Worm (Caenorhabditis elegans): ENCODE data around the gene casy-1.

casy-1 gene

DNA sequence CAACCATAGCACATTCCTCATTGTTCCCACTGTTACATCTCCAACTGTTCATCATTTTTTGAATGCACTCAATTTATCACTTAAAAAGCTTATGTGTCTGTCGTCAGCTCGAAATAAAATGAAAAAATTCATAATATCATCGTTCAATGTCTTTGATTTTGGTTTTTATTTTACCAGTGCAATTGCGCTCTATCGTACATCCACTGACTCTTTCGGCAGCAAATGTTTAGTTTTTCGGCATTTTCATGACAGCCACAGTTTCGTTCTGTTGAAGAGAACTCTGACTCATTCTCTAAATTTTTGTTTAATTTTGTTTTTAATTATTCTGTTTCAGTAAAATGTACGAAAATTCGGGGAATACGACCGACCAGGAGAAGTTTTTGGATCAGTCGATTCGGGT lies 49.0 kb downstream of the casy-1 start, which contains the start of gene vps-35 (continued):
- TF ChIP-seq php-3 (GFP tag; IDR thresholded peaks at IDR 0.05) = no peak

DNA sequence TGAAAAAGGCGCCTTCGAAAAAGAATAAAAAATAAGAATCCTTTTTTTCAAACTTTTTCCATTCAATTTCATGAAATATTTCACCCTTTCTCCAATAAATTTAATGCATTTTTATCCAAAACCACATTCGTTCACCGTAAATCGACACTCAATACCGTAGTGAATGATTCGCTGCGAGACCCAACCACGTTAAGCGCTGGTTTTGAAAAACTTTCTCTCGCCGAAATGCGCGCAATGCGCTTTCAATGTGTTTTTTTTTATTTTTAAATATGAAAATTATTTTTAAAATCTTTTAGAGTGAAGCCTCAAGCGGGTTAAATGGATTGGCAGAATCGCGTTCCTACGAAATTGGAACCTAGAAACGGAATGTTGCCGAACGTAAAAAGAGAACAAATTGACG lies 50.2 kb downstream of the casy-1 start, which contains the start of gene F59G1.8:
Gene F59G1.8 (plus strand): TSS at position 293 of the 400 bp plus-strand sequence.
- TF ChIP-seq R02D3.7 (tag; optimal IDR thresholded peaks at IDR 0.05) (peak; percentile 49), nhr-6 (tag; optimal IDR thresholded peaks at IDR 0.05) (no peak), nhr-237 (tag; optimal IDR thresholded peaks at IDR 0.05) (no peak)

DNA sequence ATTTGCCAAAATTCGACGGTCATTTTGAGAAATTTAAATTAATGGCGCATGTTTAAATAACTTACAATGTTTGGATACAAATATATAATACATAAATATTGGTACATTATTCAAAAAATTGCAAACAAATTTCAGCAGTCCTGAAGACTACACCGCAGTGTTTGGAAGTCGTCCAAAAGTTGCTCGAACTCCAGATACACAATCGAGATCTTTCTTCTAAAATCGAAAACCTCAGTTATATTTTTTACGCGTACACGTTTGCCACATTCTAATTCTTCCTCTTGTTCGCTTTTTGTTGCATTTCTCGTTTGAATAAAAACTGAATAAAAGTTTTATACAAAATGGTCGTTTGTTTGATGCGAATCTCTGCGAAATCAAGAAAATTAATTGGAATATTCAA lies 52.2 kb downstream of the casy-1 start, which contains the start of gene tsp-18:
Gene tsp-18 (plus strand): TSS at position 301 of the 400 bp plus-strand sequence.
- TF ChIP-seq tag-97 (GFP tag; IDR thresholded peaks at IDR 0.05) (no peak), aha-1 (tag) (peak; percentile 64)

DNA sequence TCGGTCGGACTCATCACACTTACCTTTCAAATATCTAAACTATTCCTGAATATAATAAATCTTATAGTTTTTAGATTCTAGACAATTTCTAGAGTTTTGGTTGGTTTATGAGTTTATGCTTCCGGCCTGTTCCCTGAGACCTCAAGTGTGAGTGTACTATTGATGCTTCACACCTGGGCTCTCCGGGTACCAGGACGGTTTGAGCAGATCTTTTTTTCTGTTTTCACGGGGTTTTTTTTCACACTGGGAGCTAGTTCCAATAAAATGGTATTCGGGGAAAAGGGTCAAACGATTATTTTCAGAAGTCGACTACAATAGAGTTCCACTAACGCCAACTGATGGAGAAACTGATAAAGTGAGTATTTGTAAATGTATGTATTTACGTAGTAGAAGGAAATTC lies 54.3 kb downstream of the casy-1 start:
- TF ChIP-seq aha-1 (tag) = peak; percentile 96
- no peak for TF ChIP-seq dpl-1 (GFP tag; optimal IDR thresholded peaks at IDR 0.05)

DNA sequence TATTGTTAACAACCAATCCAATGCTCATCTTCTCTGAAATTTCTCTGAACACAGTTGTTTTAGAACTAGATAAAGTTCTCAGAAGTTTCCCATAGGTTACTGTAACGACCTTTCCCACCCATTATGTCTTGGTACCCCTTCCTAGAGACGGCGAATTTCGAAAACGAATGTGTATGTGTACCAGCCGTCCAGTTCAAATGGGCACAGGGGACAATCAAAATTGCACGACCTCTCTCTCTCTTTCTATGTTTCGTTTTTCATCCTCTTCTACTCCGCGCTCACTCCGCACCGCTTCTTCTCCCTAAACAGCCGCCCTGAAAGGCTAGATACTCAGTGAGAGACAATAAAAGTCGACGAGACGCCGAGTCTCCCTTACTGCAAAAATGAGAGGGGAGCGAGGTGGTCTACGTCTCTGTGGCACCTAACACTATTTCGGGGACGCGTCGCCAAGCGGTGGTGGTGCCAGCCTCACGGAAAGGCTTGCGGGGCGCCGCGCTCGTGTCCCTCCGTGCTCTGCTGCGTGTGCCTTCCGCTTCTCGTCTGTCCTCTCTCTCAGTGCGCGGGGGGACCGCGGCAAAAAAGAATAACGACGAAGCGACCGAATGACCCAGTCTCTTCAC lies 55.0 kb downstream of the casy-1 start:
- TF ChIP-seq hlh-11 (tag; optimal IDR thresholded peaks at IDR 0.05) (peak; percentile 90), ama-1 (optimal IDR thresholded peaks at IDR 0.05) (no peak), nhr-6 (tag; optimal IDR thresholded peaks at IDR 0.05) (no peak), madf-5 (GFP tag; IDR thresholded peaks at IDR 0.05) (no peak), T20F7.1 (GFP tag; optimal IDR thresholded peaks at IDR 0.05) (no peak), lim-7 (GFP tag; IDR thresholded peaks at IDR 0.05) (no peak), spr-1 (tag; optimal IDR thresholded peaks at IDR 0.05) (peak; percentile 58), zfp-3 (GFP tag; conservative IDR thresholded peaks at IDR 0.05) (no peak), lin-15B (tag; optimal IDR thresholded peaks at IDR 0.05) (no peak), ZK337.2 (GFP tag; IDR thresholded peaks at IDR 0.05) (no peak), pha-4 (GFP tag; IDR thresholded peaks at IDR 0.05) (peak; percentile 61), pha-4 (tag; optimal IDR thresholded peaks at IDR 0.05) (no peak), lin-1 (GFP tag; IDR thresholded peaks at IDR 0.05) (peak; percentile 68; the same call in 1 of the 2 replicates), T26A8.4 (GFP tag; IDR thresholded peaks at IDR 0.05) (peak; percentile 56; the same call in 1 of the 2 replicates), nhr-77 (tag; optimal IDR thresholded peaks at IDR 0.05) (no peak), unc-130 (GFP tag; optimal IDR thresholded peaks at IDR 0.05) (no peak), dmd-6 (GFP tag; IDR thresholded peaks at IDR 0.05) (no peak), jun-1 (tag; optimal IDR thresholded peaks at IDR 0.05) (peak; percentile 4), Y75B8A.6 (GFP tag; IDR thresholded peaks at IDR 0.05) (no peak), unc-39 (tag; optimal IDR thresholded peaks at IDR 0.05) (no peak), ceh-62 (tag; optimal IDR thresholded peaks at IDR 0.05) (no peak), rbr-2 (tag; optimal IDR thresholded peaks at IDR 0.05) (peak; percentile 74), nhr-28 (tag; optimal IDR thresholded peaks at IDR 0.05) (peak; percentile 36), lin-13 (GFP tag; optimal IDR thresholded peaks at IDR 0.05) (no peak), attf-4 (tag; optimal IDR thresholded peaks at IDR 0.05) (no peak), F10B5.3 (tag; optimal IDR thresholded peaks at IDR 0.05) (peak; percentile 55), D1046.2 (GFP tag; IDR thresholded peaks at IDR 0.05) (0 out of 2 replicates have a peak, but pooled peaks have one; percentile 46), F26F4.8 (GFP tag; conservative IDR thresholded peaks at IDR 0.05) (no peak), mdl-1 (tag; optimal IDR thresholded peaks at IDR 0.05) (peak; percentile 60 to 61), mxl-2 (GFP tag; conservative IDR thresholded peaks at IDR 0.05) (no peak), fos-1 (tag; optimal IDR thresholded peaks at IDR 0.05) (no peak), snpc-1.2 (GFP tag; IDR thresholded peaks at IDR 0.05) (no peak), egl-27 (tag; optimal IDR thresholded peaks at IDR 0.05) (no peak), fkh-10 (GFP tag; optimal IDR thresholded peaks at IDR 0.05) (no peak), ztf-11 (tag; optimal IDR thresholded peaks at IDR 0.05) (no peak), madf-9 (GFP tag; conservative IDR thresholded peaks at IDR 0.05) (peak; percentile 98), unc-62 (GFP tag; optimal IDR thresholded peaks at IDR 0.05 in 1 of 2) (peak in 1 of 2 experiments; percentile 93), unc-62 (tag; optimal IDR thresholded peaks at IDR 0.05) (no peak), skn-1 (tag; optimal IDR thresholded peaks at IDR 0.05) (no peak)

Measured in whole organism, L4 larva.